Worm (Caenorhabditis elegans) whole organism, late embryonic: ENCODE results near the gene egrh-1.

Experiments used
- C38D4.7 ChIP-seq: fragments of 200-800 bp; sonication (Bioruptor generic); optimal IDR thresholded peaks from 2 replicates; lab custom pipeline; 2018; ENCODE audit warnings: mild to moderate bottlenecking, missing genetic modification characterization, moderate library complexity, missing compliant biosample characterization
- F13H6.1 ChIP-seq: sonication (generic microtip); optimal IDR thresholded peaks from 2 replicates; lab custom pipeline; 2016; ENCODE audit warnings: missing genetic modification characterization, missing compliant biosample characterization
- K02D7.2 ChIP-seq: sonication (generic microtip); optimal IDR thresholded peaks from 2 replicates; lab custom pipeline; 2017; ENCODE audit warnings: mild to moderate bottlenecking, missing genetic modification characterization, missing compliant biosample characterization
- K09A11.1 ChIP-seq: sonication (generic microtip); optimal IDR thresholded peaks from 2 replicates; lab custom pipeline; 2017; ENCODE audit warnings: antibody characterized with exemption, mild to moderate bottlenecking, missing genetic modification characterization, missing compliant biosample characterization; ENCODE audit not compliant: insufficient read depth
- ceh-2 ChIP-seq: sonication (generic microtip); optimal IDR thresholded peaks from 2 replicates; lab custom pipeline; 2016; ENCODE audit warnings: missing genotype, missing genetic modification characterization, missing compliant biosample characterization
- ceh-22 ChIP-seq: sonication (generic microtip); optimal IDR thresholded peaks from 2 replicates; lab custom pipeline; 2017; ENCODE audit warnings: missing biosample characterization, missing genetic modification characterization
- ceh-31 ChIP-seq: sonication (generic microtip); optimal IDR thresholded peaks from 2 replicates; lab custom pipeline; 2016; ENCODE audit warnings: missing genetic modification characterization, missing compliant biosample characterization
- ceh-34 ChIP-seq: sonication (generic microtip); optimal IDR thresholded peaks from 2 replicates; lab custom pipeline; 2016; ENCODE audit warnings: mild to moderate bottlenecking, missing genetic modification characterization, missing compliant biosample characterization
- ceh-45 ChIP-seq: fragments of 200-800 bp; sonication (Bioruptor generic); IDR thresholded peaks from 2 replicates; pipeline ENCODE4 v1.3.6; 2022; ENCODE audit warnings: missing genetic modification reagents, missing genetic modification characterization, missing compliant biosample characterization
- dve-1 ChIP-seq: sonication (generic microtip); optimal IDR thresholded peaks from 2 replicates; lab custom pipeline; 2017; ENCODE audit warnings: antibody characterized with exemption, mild to moderate bottlenecking, missing genetic modification characterization, missing compliant biosample characterization
- elt-2 ChIP-seq: sonication (generic microtip); optimal IDR thresholded peaks from 2 replicates; lab custom pipeline; 2016; ENCODE audit warnings: missing genetic modification reagents, missing genetic modification characterization, missing compliant biosample characterization
- ets-4 ChIP-seq: sonication (generic microtip); optimal IDR thresholded peaks from 2 replicates; lab custom pipeline; 2016; ENCODE audit warnings: missing genetic modification characterization, missing compliant biosample characterization
- fax-1 ChIP-seq: sonication (generic microtip); optimal IDR thresholded peaks from 2 replicates; lab custom pipeline; 2016; ENCODE audit warnings: missing genotype, missing genetic modification characterization, missing compliant biosample characterization
- hlh-30 ChIP-seq: sonication (generic microtip); optimal IDR thresholded peaks from 2 replicates; lab custom pipeline; 2017; ENCODE audit warnings: antibody characterized with exemption, missing genetic modification characterization, missing compliant biosample characterization; ENCODE audit not compliant: insufficient read depth
- hlh-6 ChIP-seq: sonication (generic microtip); optimal IDR thresholded peaks from 2 replicates; lab custom pipeline; 2016; ENCODE audit warnings: missing genotype, missing genetic modification characterization, missing compliant biosample characterization
- hlh-8 ChIP-seq: sonication (generic microtip); optimal IDR thresholded peaks from 2 replicates; lab custom pipeline; 2016; ENCODE audit warnings: missing genotype, missing genetic modification characterization, missing compliant biosample characterization
- lim-6 ChIP-seq: sonication (generic microtip); optimal IDR thresholded peaks from 2 replicates; lab custom pipeline; 2016; ENCODE audit warnings: missing genetic modification characterization, missing compliant biosample characterization
- nfya-1 ChIP-seq: sonication (generic microtip); optimal IDR thresholded peaks from 2 replicates; lab custom pipeline; 2017; ENCODE audit warnings: missing genetic modification characterization, mild to moderate bottlenecking, missing compliant biosample characterization, antibody characterized with exemption, moderate library complexity
- nhr-232 ChIP-seq: sonication (generic microtip); optimal IDR thresholded peaks from 2 replicates; lab custom pipeline; 2016; ENCODE audit warnings: missing genetic modification characterization, missing compliant biosample characterization
- npax-4 ChIP-seq: sonication (generic microtip); optimal IDR thresholded peaks from 2 replicates; lab custom pipeline; 2016; ENCODE audit warnings: missing genetic modification characterization, missing compliant biosample characterization
- pag-3 ChIP-seq: sonication (generic microtip); optimal IDR thresholded peaks from 2 replicates; lab custom pipeline; 2016; ENCODE audit warnings: missing compliant biosample characterization, missing genetic modification characterization, borderline replicate concordance
- pat-9 ChIP-seq: fragments of 200-800 bp; sonication (Bioruptor generic); optimal IDR thresholded peaks from 2 replicates; lab custom pipeline; 2018; ENCODE audit warnings: mild to moderate bottlenecking, missing genetic modification characterization, moderate library complexity, missing compliant biosample characterization
- pha-2 ChIP-seq: sonication (generic microtip); optimal IDR thresholded peaks from 2 replicates; lab custom pipeline; 2017; ENCODE audit warnings: mild to moderate bottlenecking, missing genetic modification characterization, missing compliant biosample characterization
- pha-4 ChIP-seq: fragments of 150-350 bp; optimal IDR thresholded peaks from 2 replicates; lab custom pipeline; 2018; ENCODE audit warnings: missing biosample characterization, missing genetic modification reagents, missing genetic modification characterization
- ref-2 ChIP-seq: sonication (generic microtip); optimal IDR thresholded peaks from 2 replicates; lab custom pipeline; 2016; ENCODE audit warnings: missing genetic modification characterization, missing compliant biosample characterization
- sdc-2 ChIP-seq: sonication (generic microtip); optimal IDR thresholded peaks from 2 replicates; lab custom pipeline; 2016; ENCODE audit warnings: missing genotype, missing genetic modification characterization, missing compliant biosample characterization
- sox-4 ChIP-seq: sonication (generic microtip); optimal IDR thresholded peaks from 2 replicates; lab custom pipeline; 2017; ENCODE audit warnings: mild to moderate bottlenecking, missing genetic modification characterization, inconsistent platforms, missing compliant biosample characterization
- ttx-3 ChIP-seq: sonication (generic microtip); optimal IDR thresholded peaks from 2 replicates; lab custom pipeline; 2016; ENCODE audit warnings: missing genetic modification reagents, missing genetic modification characterization, missing compliant biosample characterization
- unc-42 ChIP-seq: sonication (generic microtip); optimal IDR thresholded peaks from 2 replicates; lab custom pipeline; 2016; ENCODE audit warnings: missing genotype, missing genetic modification characterization, missing compliant biosample characterization
- unc-55 ChIP-seq: sonication (generic microtip); optimal IDR thresholded peaks from 2 replicates; lab custom pipeline; 2017; ENCODE audit warnings: missing biosample characterization, missing genetic modification reagents, missing genetic modification characterization
- unc-86 ChIP-seq: sonication (generic microtip); optimal IDR thresholded peaks from 2 replicates; lab custom pipeline; 2016; ENCODE audit warnings: missing genetic modification characterization, missing compliant biosample characterization
- ztf-16 ChIP-seq: sonication (generic microtip); optimal IDR thresholded peaks from 2 replicates; lab custom pipeline; 2017; ENCODE audit warnings: missing genetic modification characterization, missing compliant biosample characterization

egrh-1 gene

ce11 chrX:14809905-14810304 lies 35.8 kb upstream of the egrh-1 start:
- no peak for TF ChIP-seq unc-42 (tag; lab: Kevin White, UChicago)
- TF ChIP-seq ceh-34 (tag; lab: Kevin White, UChicago): no peak
- no peak for TF ChIP-seq pha-4 (tag; lab: Kevin White, UChicago)
- TF ChIP-seq K09A11.1 (tag; lab: Kevin White, UChicago): no peak
- TF ChIP-seq hlh-6: no peak
- no peak for TF ChIP-seq elt-2
- TF ChIP-seq pat-9: no peak
- no peak for TF ChIP-seq ceh-22 (tag; lab: Kevin White, UChicago)
- no peak for TF ChIP-seq K02D7.2
- TF ChIP-seq ets-4: no peak
- no peak for TF ChIP-seq ttx-3 (tag; lab: Kevin White, UChicago)
- TF ChIP-seq pag-3 (tag; lab: Kevin White, UChicago): no peak
- TF ChIP-seq sox-4 (tag; lab: Kevin White, UChicago): no peak
- TF ChIP-seq fax-1: no peak
- no peak for TF ChIP-seq pha-2 (tag; lab: Kevin White, UChicago)
- TF ChIP-seq C38D4.7: no peak
- TF ChIP-seq ceh-31 (tag; lab: Kevin White, UChicago): no peak
- no peak for TF ChIP-seq unc-55 (GFP tag; lab: Kevin White, UChicago)
- no peak for TF ChIP-seq ztf-16
- TF ChIP-seq hlh-8 (tag; lab: Kevin White, UChicago): no peak

- TF ChIP-seq unc-55 (GFP tag; lab: Kevin White, UChicago): peak; percentile 58
- TF ChIP-seq hlh-30 (tag; lab: Kevin White, UChicago): no peak
- TF ChIP-seq dve-1 (tag; lab: Kevin White, UChicago): peak; percentile 8
- peak; percentile 50 for TF ChIP-seq elt-2
- TF ChIP-seq nfya-1 (tag; lab: Kevin White, UChicago): peak; percentile 13
- peak; percentile 73 for TF ChIP-seq sdc-2 (tag; lab: Kevin White, UChicago)
Measured at ce11 chrX:14810718-14811117, 35.0 kb upstream of the egrh-1 start, which contains the start of gene atf-4. atf-4 (minus strand) TSS chrX:14810810.

DNA sequence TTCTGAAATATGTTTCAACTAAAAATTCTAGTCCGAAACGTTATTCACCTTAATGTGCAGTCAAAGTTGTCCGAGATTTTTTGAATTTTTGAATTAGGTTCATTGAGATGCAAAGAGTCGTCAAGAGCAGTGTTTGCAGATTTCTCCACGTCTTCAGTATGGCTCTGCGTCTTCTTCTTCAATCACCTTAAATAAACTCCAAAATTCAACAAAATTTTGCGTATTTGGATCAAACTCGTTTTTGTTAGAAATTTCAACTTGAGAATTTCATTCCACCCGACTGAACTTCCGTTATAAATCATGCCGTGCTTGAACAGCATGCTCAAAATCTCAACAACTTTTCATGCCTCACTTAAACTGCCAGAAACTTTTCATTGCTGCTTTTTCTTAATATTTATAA lies 33.7 kb upstream of the egrh-1 start, which contains the start of gene T04C10.3:
Gene T04C10.3 (plus strand): TSS at position 301 of the 400 bp plus-strand sequence.
- no peak for TF ChIP-seq hlh-30 (tag; lab: Kevin White, UChicago)
- no peak for TF ChIP-seq ref-2 (tag; lab: Kevin White, UChicago)
- no peak for TF ChIP-seq ceh-2 (tag; lab: Kevin White, UChicago)
- no peak for TF ChIP-seq ceh-45 (GFP tag; lab: Robert Waterston, UW)
- no peak for TF ChIP-seq nhr-232 (tag; lab: Kevin White, UChicago)
- TF ChIP-seq elt-2: no peak
- no peak for TF ChIP-seq fax-1
- TF ChIP-seq, all 69 proteins: peak for 0

DNA sequence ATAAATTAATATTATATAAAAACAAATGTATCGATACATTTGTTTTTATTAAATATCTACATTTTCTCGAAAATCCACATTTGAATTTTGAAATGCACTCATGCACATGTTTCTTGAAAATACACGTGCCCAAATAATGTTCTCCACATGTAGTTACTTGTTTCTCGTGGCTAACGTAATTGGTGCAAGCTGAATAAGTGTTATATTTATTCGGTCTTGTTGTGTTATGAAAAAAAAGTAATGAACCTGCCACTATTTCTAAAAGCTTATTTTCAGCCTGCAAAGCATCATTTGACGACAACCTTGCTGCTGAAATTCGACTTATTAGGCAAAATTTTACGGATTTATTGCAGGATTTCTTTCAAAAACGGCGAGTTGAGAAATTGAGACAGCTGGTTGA lies 32.3 kb upstream of the egrh-1 start:
- no peak for TF ChIP-seq F13H6.1 (tag; lab: Kevin White, UChicago)
- TF ChIP-seq unc-42 (tag; lab: Kevin White, UChicago): peak; percentile 30
- no peak for TF ChIP-seq ztf-16
- TF ChIP-seq hlh-30 (tag; lab: Kevin White, UChicago): peak; percentile 23
- TF ChIP-seq ceh-31 (tag; lab: Kevin White, UChicago): peak; percentile 22
- peak; percentile 98 for TF ChIP-seq sdc-2 (tag; lab: Kevin White, UChicago)
- TF ChIP-seq, all 69 proteins: peak for 4

DNA sequence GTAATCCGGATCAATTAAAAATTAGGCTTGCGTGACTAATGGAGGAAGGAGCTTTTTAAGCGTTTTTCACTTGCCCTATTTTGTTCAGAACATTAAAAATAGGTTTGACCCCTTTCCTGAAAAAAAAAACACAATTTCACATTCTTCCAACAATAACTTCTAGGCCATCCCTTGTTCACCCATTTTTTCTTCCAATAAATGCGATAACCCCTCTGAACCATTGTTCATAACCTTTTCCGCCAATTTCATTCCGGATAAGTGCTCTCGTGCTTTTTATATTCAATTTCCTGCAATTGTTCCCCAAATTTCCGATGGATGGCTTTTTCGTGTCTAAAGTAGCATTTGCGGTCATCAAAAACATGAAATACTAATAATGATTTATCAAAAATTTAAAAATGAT lies 30.3 kb upstream of the egrh-1 start:
- no peak for TF ChIP-seq lim-6
- TF ChIP-seq ceh-2 (tag; lab: Kevin White, UChicago): no peak
- no peak for TF ChIP-seq hlh-6
- no peak for TF ChIP-seq npax-4

DNA sequence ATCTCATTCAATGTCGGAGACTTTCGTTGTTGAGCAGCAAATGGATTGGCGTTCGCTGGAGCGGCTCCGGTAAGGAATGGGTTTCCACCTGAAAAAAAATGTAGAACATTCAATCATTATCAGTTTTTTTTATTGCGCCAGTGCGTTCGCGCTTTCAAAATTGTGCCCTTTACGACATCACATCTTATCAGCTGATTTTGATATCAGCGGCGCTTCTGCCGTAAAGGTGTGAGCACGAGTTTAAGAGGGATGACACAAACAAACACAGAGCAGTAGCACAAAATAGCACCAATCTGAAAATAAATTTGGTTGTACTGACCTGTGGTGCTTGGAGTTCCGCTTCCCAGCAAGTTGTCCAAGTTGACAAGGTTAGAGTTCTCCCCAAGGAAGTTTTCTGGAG lies 29.0 kb upstream of the egrh-1 start:
- peak; percentile 34 for TF ChIP-seq elt-2
- TF ChIP-seq unc-86 (tag; lab: Kevin White, UChicago): no peak
- TF ChIP-seq, all 69 proteins: peak for 1
